Fruit fly (Drosophila melanogaster): ENCODE data around the gene CG7320.

CG7320 gene

DNA sequence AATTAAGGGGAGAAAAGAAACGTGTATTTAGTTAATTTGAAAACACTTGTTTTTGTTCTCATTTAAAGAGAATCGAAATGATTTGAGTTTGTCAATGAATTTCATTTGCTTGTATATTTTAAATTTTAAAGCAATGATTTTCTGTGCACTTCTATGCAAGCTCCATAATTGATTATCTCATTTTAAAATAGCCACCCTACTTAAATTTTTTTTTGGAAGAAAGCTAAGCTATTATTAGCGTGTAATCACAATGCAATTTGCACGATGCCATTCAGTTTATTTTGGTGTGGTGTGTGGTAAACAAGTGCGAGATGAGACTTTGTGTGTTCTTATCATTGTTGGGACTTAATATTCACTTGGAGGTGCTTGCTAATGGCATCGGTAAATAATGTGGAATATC, at the start of gene CG7320:
CG7320 (plus strand) TSS at position 301 of the 400 bp plus-strand sequence.
- no peak for TF ChIP-seq noc (tag; optimal IDR thresholded peaks at IDR 0.05)

dm6 chr3L:18154140-18154539, 47.2 kb upstream of the CG7320 start:
- TF ChIP-seq noc (tag; optimal IDR thresholded peaks at IDR 0.05) = no peak

DNA sequence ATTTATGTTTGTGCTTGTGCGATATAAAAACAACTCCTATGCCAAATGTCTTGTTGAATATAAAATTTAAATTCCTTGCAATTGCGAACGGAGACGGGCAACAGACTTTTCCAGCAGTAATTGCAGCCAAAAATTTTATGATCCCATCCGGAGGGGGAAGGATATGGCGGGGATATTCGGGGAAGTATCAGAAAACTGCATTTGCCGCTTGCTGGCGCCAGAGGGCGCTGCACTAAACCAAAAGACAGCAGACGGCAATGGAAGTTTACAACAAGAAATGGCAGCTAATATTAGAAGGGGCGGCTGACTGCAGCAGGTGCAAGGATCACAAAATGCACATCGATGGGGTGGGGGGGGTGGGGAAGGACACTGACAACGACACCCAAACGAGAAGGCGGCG, 40.1 kb upstream of the CG7320 start:
- no peak for TF ChIP-seq noc (tag; optimal IDR thresholded peaks at IDR 0.05)

- no peak for TF ChIP-seq noc (tag; optimal IDR thresholded peaks at IDR 0.05)
These were observed 39.1 kb upstream of the CG7320 start, which contains the start of gene CG13699 for dm6 chr3L:18162174-18162690. TSS of gene CG13699 (minus strand) at chr3L:18162522.

- no peak for TF ChIP-seq noc (tag; optimal IDR thresholded peaks at IDR 0.05)
These were observed 38.2 kb upstream of the CG7320 start for dm6 chr3L:18163127-18163526.

dm6 chr3L:18164804-18165203, 36.5 kb upstream of the CG7320 start:
- no peak for TF ChIP-seq noc (tag; optimal IDR thresholded peaks at IDR 0.05)

DNA sequence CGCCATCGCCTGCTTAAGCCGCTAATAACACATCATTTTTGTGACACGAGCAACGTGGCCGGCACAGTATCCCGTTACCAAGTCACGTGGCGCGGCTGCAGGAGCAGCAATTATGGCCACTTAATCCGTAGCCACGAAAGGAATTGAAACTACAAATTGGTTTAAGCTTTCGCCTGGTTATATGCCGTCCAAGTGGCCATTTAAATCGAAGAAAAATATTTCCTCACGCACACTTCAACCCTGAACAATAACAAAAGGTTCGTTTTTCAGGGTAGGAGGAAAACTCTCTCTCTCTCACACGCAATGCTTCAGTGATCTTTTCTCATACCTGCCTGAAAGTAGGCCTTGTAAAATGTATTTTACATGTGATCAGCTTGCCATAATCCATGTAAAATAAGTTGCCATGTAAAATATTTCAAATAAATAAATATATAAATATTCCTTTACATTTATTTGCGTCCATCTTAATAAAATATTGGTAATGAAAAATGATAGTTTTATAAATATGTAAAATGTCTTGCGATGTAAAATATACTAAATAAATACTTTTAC, 34.2 kb upstream of the CG7320 start:
- TF ChIP-seq noc (tag; optimal IDR thresholded peaks at IDR 0.05) = no peak

- TF ChIP-seq noc (tag; optimal IDR thresholded peaks at IDR 0.05) = no peak
These were observed 30.2 kb upstream of the CG7320 start for dm6 chr3L:18171093-18171492.

- TF ChIP-seq noc (tag; optimal IDR thresholded peaks at IDR 0.05) = no peak
These were observed 29.1 kb upstream of the CG7320 start for dm6 chr3L:18172064-18172696.

DNA sequence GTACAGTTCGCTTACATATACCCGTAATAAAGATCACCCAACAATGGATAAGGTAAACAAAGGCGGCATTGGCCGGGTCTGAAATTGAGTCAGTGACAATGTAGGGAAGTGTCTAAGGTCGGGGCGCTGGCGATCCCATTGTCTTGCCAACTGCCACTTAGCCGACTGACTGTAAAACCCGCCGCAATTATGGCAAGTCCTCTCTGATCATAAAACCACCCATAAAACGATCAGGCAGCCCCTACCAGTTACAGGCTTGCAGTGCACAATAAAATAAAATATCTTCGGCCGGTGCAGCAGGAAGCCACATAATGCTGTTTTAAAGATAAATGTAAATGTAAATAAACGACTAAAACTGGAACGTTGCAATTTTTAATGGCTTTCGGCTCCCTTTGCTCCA, 27.6 kb upstream of the CG7320 start:
- no peak for TF ChIP-seq noc (tag; optimal IDR thresholded peaks at IDR 0.05)

DNA sequence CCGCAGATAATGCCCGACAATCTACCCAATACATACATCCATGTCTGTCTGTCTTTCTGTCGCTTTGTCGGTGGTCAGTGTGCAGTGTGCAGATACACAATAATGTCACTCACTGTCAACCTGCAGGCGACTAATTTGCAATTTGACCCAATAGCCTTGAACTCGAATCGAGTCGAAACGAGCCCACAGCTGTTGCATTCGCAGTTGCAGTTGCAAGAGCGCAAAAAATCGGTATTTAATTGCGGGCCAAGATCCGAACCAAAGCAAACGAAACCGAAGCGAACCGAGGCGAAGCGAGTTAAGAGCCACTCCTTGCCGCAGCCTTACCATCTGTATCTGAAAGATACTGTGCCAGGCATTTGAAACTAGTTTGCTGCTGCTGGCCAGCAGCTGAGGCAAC, 26.5 kb upstream of the CG7320 start:
- no peak for TF ChIP-seq noc (tag; optimal IDR thresholded peaks at IDR 0.05)

DNA sequence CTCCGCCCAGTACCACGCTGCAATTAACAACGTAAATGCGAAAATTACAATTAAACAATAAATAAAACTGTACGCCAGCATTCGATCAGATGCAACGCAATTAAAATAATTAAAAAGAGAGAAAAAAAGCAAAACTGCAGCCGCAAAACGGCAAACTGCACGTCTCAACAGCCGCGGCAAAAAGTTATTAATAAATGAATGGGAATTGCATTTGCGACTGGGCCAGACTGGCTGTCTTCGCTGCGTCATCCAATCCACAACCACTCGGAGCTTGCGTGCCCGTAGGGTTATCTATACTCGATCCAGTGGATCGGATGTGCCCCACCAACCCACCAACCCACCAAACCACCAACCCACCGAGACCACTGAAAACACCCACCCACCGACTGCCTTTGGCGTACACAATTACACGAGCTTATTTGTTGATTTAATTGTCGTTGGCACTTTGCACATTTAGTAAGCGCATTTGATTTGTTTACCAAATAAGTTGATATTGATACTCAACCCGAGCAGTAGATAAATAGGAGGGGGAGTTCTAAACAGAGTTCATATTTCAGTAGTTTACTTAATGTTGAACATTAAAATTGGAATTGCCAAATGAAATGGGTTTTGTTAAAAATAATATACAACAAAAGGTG, 21.6 kb upstream of the CG7320 start:
- no peak for TF ChIP-seq noc (tag; optimal IDR thresholded peaks at IDR 0.05)

- TF ChIP-seq noc (tag; optimal IDR thresholded peaks at IDR 0.05) = no peak
These were observed 19.4 kb upstream of the CG7320 start for dm6 chr3L:18181900-18182299.

DNA sequence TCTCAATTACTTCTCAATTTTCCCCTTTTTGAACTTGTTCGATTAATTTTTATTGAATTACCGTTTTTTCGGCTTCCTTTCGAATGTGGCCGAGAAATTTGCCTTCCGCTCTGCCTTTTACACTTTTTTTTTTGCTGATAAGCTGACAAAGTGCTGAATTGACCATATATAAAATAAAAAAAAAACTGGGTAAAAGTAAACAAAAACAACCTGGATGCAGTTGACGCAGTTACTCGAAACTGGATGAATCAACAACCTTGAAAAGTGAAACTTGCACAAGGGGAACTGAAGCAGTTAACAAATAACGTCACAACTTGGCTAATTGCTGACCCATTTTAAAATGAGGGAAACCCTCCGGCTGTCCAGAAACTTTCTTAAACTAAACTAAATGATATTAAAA, 17.4 kb upstream of the CG7320 start:
- no peak for TF ChIP-seq noc (tag; optimal IDR thresholded peaks at IDR 0.05)

- TF ChIP-seq noc (tag; optimal IDR thresholded peaks at IDR 0.05) = no peak
These were observed 16.5 kb upstream of the CG7320 start for dm6 chr3L:18184762-18185161.

dm6 chr3L:18185542-18186312, 15.6 kb upstream of the CG7320 start, which contains the start of gene hid:
TSS of gene hid (minus strand) at chr3L:18185641.
- TF ChIP-seq noc (tag; optimal IDR thresholded peaks at IDR 0.05) = peak; percentile 54
